Worm (Caenorhabditis elegans) whole organism, late embryonic: ENCODE measurements around the gene tbb-2.

Experiments used
- C08G9.2 ChIP-seq: sonication (generic microtip); optimal IDR thresholded peaks from 2 replicates; lab custom pipeline; 2016; ENCODE audit warnings: mild to moderate bottlenecking, missing genetic modification characterization, moderate library complexity, missing compliant biosample characterization
- C38D4.7 ChIP-seq: fragments of 200-800 bp; sonication (Bioruptor generic); optimal IDR thresholded peaks from 2 replicates; lab custom pipeline; 2018; ENCODE audit warnings: mild to moderate bottlenecking, missing genetic modification characterization, moderate library complexity, missing compliant biosample characterization
- F13H6.1 ChIP-seq: sonication (generic microtip); optimal IDR thresholded peaks from 2 replicates; lab custom pipeline; 2016; ENCODE audit warnings: missing genetic modification characterization, missing compliant biosample characterization
- K02D7.2 ChIP-seq: sonication (generic microtip); optimal IDR thresholded peaks from 2 replicates; lab custom pipeline; 2017; ENCODE audit warnings: mild to moderate bottlenecking, missing genetic modification characterization, missing compliant biosample characterization
- K09A11.1 ChIP-seq: sonication (generic microtip); optimal IDR thresholded peaks from 2 replicates; lab custom pipeline; 2017; ENCODE audit warnings: antibody characterized with exemption, mild to moderate bottlenecking, missing genetic modification characterization, missing compliant biosample characterization; ENCODE audit not compliant: insufficient read depth
- T23F11.4 ChIP-seq: fragments of 200-800 bp; sonication (Bioruptor generic); optimal IDR thresholded peaks from 2 replicates; lab custom pipeline; 2018; ENCODE audit warnings: mild to moderate bottlenecking, missing genetic modification characterization, missing compliant biosample characterization
- Y22D7AL.16 ChIP-seq: sonication (generic microtip); optimal IDR thresholded peaks from 2 replicates; lab custom pipeline; 2016; ENCODE audit warnings: missing genetic modification characterization, missing compliant biosample characterization
- ama-1 ChIP-seq: fragments of 150-350 bp; optimal IDR thresholded peaks from 2 replicates; lab custom pipeline; 2014
- ceh-14 ChIP-seq: sonication (generic microtip); optimal IDR thresholded peaks from 2 replicates; lab custom pipeline; 2016; ENCODE audit warnings: missing genotype, missing genetic modification characterization, missing compliant biosample characterization
- ceh-19 ChIP-seq: fragments of 200-800 bp; sonication (Bioruptor generic); optimal IDR thresholded peaks from 2 replicates; lab custom pipeline; 2018; ENCODE audit warnings: mild to moderate bottlenecking, missing genetic modification characterization, missing compliant biosample characterization
- ceh-22 ChIP-seq: sonication (generic microtip); optimal IDR thresholded peaks from 2 replicates; lab custom pipeline; 2017; ENCODE audit warnings: missing biosample characterization, missing genetic modification characterization
- ceh-34 ChIP-seq: sonication (generic microtip); optimal IDR thresholded peaks from 2 replicates; lab custom pipeline; 2016; ENCODE audit warnings: mild to moderate bottlenecking, missing genetic modification characterization, missing compliant biosample characterization
- ceh-48 ChIP-seq: sonication (generic microtip); optimal IDR thresholded peaks from 2 replicates; lab custom pipeline; 2016; ENCODE audit warnings: missing genetic modification characterization, inconsistent platforms, missing compliant biosample characterization
- ceh-6 ChIP-seq: fragments of 200-800 bp; sonication (Bioruptor generic); optimal IDR thresholded peaks from 2 replicates; lab custom pipeline; 2018; ENCODE audit warnings: mild to moderate bottlenecking, missing genetic modification characterization, missing compliant biosample characterization
- dmd-4 ChIP-seq: sonication (generic microtip); optimal IDR thresholded peaks from 2 replicates; lab custom pipeline; 2016; ENCODE audit warnings: borderline replicate concordance, missing genetic modification characterization, missing compliant biosample characterization
- elt-4 ChIP-seq: sonication (generic microtip); optimal IDR thresholded peaks from 2 replicates; lab custom pipeline; 2016; ENCODE audit warnings: missing genetic modification characterization, missing compliant biosample characterization
- eyg-1 ChIP-seq: sonication (generic microtip); optimal IDR thresholded peaks from 2 replicates; lab custom pipeline; 2016; ENCODE audit warnings: missing genotype, missing genetic modification characterization, missing compliant biosample characterization
- fkh-10 ChIP-seq: fragments of 150-350 bp; optimal IDR thresholded peaks from 2 replicates; lab custom pipeline; 2014; ENCODE audit warnings: missing biosample characterization, missing genetic modification reagents, missing genetic modification characterization
- gmeb-2 ChIP-seq: sonication (generic microtip); optimal IDR thresholded peaks from 2 replicates; lab custom pipeline; 2016; ENCODE audit warnings: missing genetic modification characterization, inconsistent platforms, missing compliant biosample characterization
- hlh-13 ChIP-seq: fragments of 200-800 bp; sonication (Bioruptor generic); optimal IDR thresholded peaks from 2 replicates; lab custom pipeline; 2018; ENCODE audit warnings: mild to moderate bottlenecking, missing genetic modification characterization, missing compliant biosample characterization
- hlh-30 ChIP-seq: sonication (generic microtip); optimal IDR thresholded peaks from 2 replicates; lab custom pipeline; 2017; ENCODE audit warnings: antibody characterized with exemption, missing genetic modification characterization, missing compliant biosample characterization; ENCODE audit not compliant: insufficient read depth
- lin-11 ChIP-seq: fragments of 200-800 bp; sonication (Bioruptor generic); optimal IDR thresholded peaks from 2 replicates; lab custom pipeline; 2018; ENCODE audit warnings: mild to moderate bottlenecking, missing genetic modification characterization, missing compliant biosample characterization
- madf-2 ChIP-seq: sonication (generic microtip); optimal IDR thresholded peaks from 2 replicates; lab custom pipeline; 2017; ENCODE audit warnings: missing genetic modification characterization, missing compliant biosample characterization
- mec-3 ChIP-seq: sonication (generic microtip); optimal IDR thresholded peaks from 2 replicates; lab custom pipeline; 2016; ENCODE audit warnings: borderline replicate concordance, missing genetic modification characterization, missing compliant biosample characterization
- nfya-1 ChIP-seq: sonication (generic microtip); optimal IDR thresholded peaks from 2 replicates; lab custom pipeline; 2017; ENCODE audit warnings: missing genetic modification characterization, mild to moderate bottlenecking, missing compliant biosample characterization, antibody characterized with exemption, moderate library complexity
- nhr-232 ChIP-seq: sonication (generic microtip); optimal IDR thresholded peaks from 2 replicates; lab custom pipeline; 2016; ENCODE audit warnings: missing genetic modification characterization, missing compliant biosample characterization
- odd-2 ChIP-seq: sonication (generic microtip); optimal IDR thresholded peaks from 2 replicates; lab custom pipeline; 2017; ENCODE audit warnings: antibody characterized with exemption, mild to moderate bottlenecking, missing genetic modification characterization, missing compliant biosample characterization
- pqm-1 ChIP-seq: sonication (generic microtip); optimal IDR thresholded peaks from 2 replicates; lab custom pipeline; 2016; ENCODE audit warnings: missing genetic modification characterization, missing compliant biosample characterization
- pros-1 ChIP-seq: fragments of 150-350 bp; optimal IDR thresholded peaks from 2 replicates; lab custom pipeline; 2014; ENCODE audit warnings: missing biosample characterization, missing genetic modification reagents, missing genetic modification characterization
- ref-2 ChIP-seq: sonication (generic microtip); optimal IDR thresholded peaks from 2 replicates; lab custom pipeline; 2016; ENCODE audit warnings: missing genetic modification characterization, missing compliant biosample characterization
- rnt-1 ChIP-seq: sonication (generic microtip); optimal IDR thresholded peaks from 2 replicates; lab custom pipeline; 2016; ENCODE audit warnings: missing genetic modification characterization, missing compliant biosample characterization
- sdc-2 ChIP-seq: sonication (generic microtip); optimal IDR thresholded peaks from 2 replicates; lab custom pipeline; 2016; ENCODE audit warnings: missing genotype, missing genetic modification characterization, missing compliant biosample characterization
- sox-2 ChIP-seq: fragments of 200-800 bp; sonication (Bioruptor generic); IDR thresholded peaks from 2 replicates; pipeline ENCODE4 v1.3.6; 2022; ENCODE audit warnings: missing genetic modification reagents, missing genetic modification characterization, missing compliant biosample characterization
- sox-4 ChIP-seq: sonication (generic microtip); optimal IDR thresholded peaks from 2 replicates; lab custom pipeline; 2017; ENCODE audit warnings: mild to moderate bottlenecking, missing genetic modification characterization, inconsistent platforms, missing compliant biosample characterization
- syd-9 ChIP-seq: sonication (generic microtip); optimal IDR thresholded peaks from 2 replicates; lab custom pipeline; 2016; ENCODE audit warnings: mild to moderate bottlenecking, missing genetic modification characterization, moderate library complexity, missing compliant biosample characterization
- tbx-7 ChIP-seq: sonication (generic microtip); optimal IDR thresholded peaks from 2 replicates; lab custom pipeline; 2016; ENCODE audit warnings: missing genotype, missing genetic modification characterization, missing compliant biosample characterization
- unc-42 ChIP-seq: sonication (generic microtip); optimal IDR thresholded peaks from 2 replicates; lab custom pipeline; 2016; ENCODE audit warnings: missing genotype, missing genetic modification characterization, missing compliant biosample characterization
- unc-86 ChIP-seq: sonication (generic microtip); optimal IDR thresholded peaks from 2 replicates; lab custom pipeline; 2016; ENCODE audit warnings: missing genetic modification characterization, missing compliant biosample characterization
- zip-5 ChIP-seq: sonication (generic microtip); optimal IDR thresholded peaks from 2 replicates; lab custom pipeline; 2016; ENCODE audit warnings: missing genetic modification characterization, missing compliant biosample characterization
- ztf-16 ChIP-seq: sonication (generic microtip); optimal IDR thresholded peaks from 2 replicates; lab custom pipeline; 2017; ENCODE audit warnings: missing genetic modification characterization, missing compliant biosample characterization

tbb-2 gene

ce11 chrIII:3976291-3976690 is 41.1 kb downstream of the tbb-2 start, which contains the start of gene msi-1:
Gene msi-1, minus strand, starts transcription at chrIII:3976391.
- TF ChIP-seq K09A11.1 (tag; lab: Kevin White, UChicago) (no peak), ceh-19 (GFP tag; lab: Kevin White, UChicago) (no peak), hlh-13 (GFP tag; lab: Kevin White, UChicago) (no peak), nhr-232 (tag; lab: Kevin White, UChicago) (no peak), ceh-48 (no peak), hlh-30 (tag; lab: Kevin White, UChicago) (no peak), ceh-6 (GFP tag; lab: Kevin White, UChicago) (no peak), C08G9.2 (tag; lab: Kevin White, UChicago) (no peak), T23F11.4 (GFP tag; lab: Kevin White, UChicago) (no peak), ama-1 (lab: Kevin White, UChicago) (no peak), fkh-10 (GFP tag; lab: Kevin White, UChicago) (no peak), pqm-1 (tag; lab: Kevin White, UChicago) (no peak), ceh-34 (no peak), ceh-22 (no peak), unc-42 (tag; lab: Kevin White, UChicago) (no peak), syd-9 (tag; lab: Kevin White, UChicago) (no peak), rnt-1 (tag; lab: Kevin White, UChicago) (no peak), gmeb-2 (no peak), unc-86 (no peak)
- TF ChIP-seq, all 69 proteins: peak for 0

- no peak for TF ChIP-seq ceh-48
- no peak for TF ChIP-seq lin-11
- TF ChIP-seq ceh-14 (tag; lab: Kevin White, UChicago): no peak
- TF ChIP-seq elt-4: no peak
- no peak for TF ChIP-seq F13H6.1
- no peak for TF ChIP-seq sox-2 (GFP tag; lab: Robert Waterston, UW)
- no peak for TF ChIP-seq C38D4.7 (GFP tag; lab: Kevin White, UChicago)
- TF ChIP-seq ceh-19 (GFP tag; lab: Kevin White, UChicago): no peak
- TF ChIP-seq Y22D7AL.16 (tag; lab: Kevin White, UChicago): no peak
- TF ChIP-seq odd-2: no peak
- no peak for TF ChIP-seq mec-3 (tag; lab: Kevin White, UChicago)
- no peak for TF ChIP-seq tbx-7 (tag; lab: Kevin White, UChicago)
- no peak for TF ChIP-seq ref-2 (tag; lab: Kevin White, UChicago)
- TF ChIP-seq ztf-16 (tag; lab: Kevin White, UChicago): no peak
- no peak for TF ChIP-seq pros-1 (tag; lab: Kevin White, UChicago)
- TF ChIP-seq K02D7.2: no peak
- no peak for TF ChIP-seq sox-4
- TF ChIP-seq zip-5 (tag; lab: Kevin White, UChicago): no peak
- no peak for TF ChIP-seq sdc-2 (tag; lab: Kevin White, UChicago)
- no peak for TF ChIP-seq eyg-1 (tag; lab: Kevin White, UChicago)
These were observed 42.4 kb downstream of the tbb-2 start for ce11 chrIII:3975008-3975407.

- TF ChIP-seq ceh-19 (GFP tag; lab: Kevin White, UChicago) (no peak), nfya-1 (tag; lab: Kevin White, UChicago) (peak; percentile 79)
- TF ChIP-seq, all 69 proteins: peak for 1
These were observed 42.9 kb downstream of the tbb-2 start for ce11 chrIII:3974503-3974902.

- no peak for TF ChIP-seq sox-2 (GFP tag; lab: Robert Waterston, UW)
- no peak for TF ChIP-seq dmd-4 (tag; lab: Kevin White, UChicago)
- no peak for TF ChIP-seq madf-2 (tag; lab: Kevin White, UChicago)
- no peak for TF ChIP-seq Y22D7AL.16 (tag; lab: Kevin White, UChicago)
These were observed 44.7 kb downstream of the tbb-2 start, which contains the start of gene R10E9.4 for ce11 chrIII:3972687-3973086. Gene R10E9.4, minus strand, starts transcription at chrIII:3972787.
